Worm (Caenorhabditis elegans) whole organism, L1 larva: ENCODE data around the gene mdl-1.

ENCODE experiments used
- C16A3.4 ChIP-seq: fragments of 150-350 bp; optimal IDR thresholded peaks from 2 replicates; lab custom pipeline; 2014; ENCODE audit warnings: missing biosample characterization, missing genetic modification characterization
- aha-1 ChIP-seq: fragments of 150-350 bp; optimal IDR thresholded peaks from 2 replicates; lab custom pipeline; 2014; ENCODE audit warnings: missing biosample characterization, missing genetic modification characterization
- alr-1 ChIP-seq: fragments of 200-800 bp; sonication (Bioruptor generic); optimal IDR thresholded peaks from 2 replicates; lab custom pipeline; 2018; ENCODE audit warnings: borderline replicate concordance, mild to moderate bottlenecking, missing genetic modification characterization, missing compliant biosample characterization
- ceh-63 ChIP-seq: fragments of 200-800 bp; sonication (Bioruptor generic); optimal IDR thresholded peaks from 2 replicates; lab custom pipeline; 2018; ENCODE audit warnings: mild to moderate bottlenecking, missing genetic modification characterization, missing compliant biosample characterization
- ceh-82 ChIP-seq, 3 experiments: fragments of 150-350 bp in 1 of 3; sonication (generic microtip) in 2 of 3; optimal IDR thresholded peaks; 2 replicates each; lab custom pipeline; 2014 to 2017; ENCODE audit warnings: missing biosample characterization in 3 of 3, missing genetic modification characterization in 3 of 3
- ces-1 ChIP-seq: fragments of 150-350 bp; optimal IDR thresholded peaks from 2 replicates; lab custom pipeline; 2014; ENCODE audit warnings: missing biosample characterization, missing genetic modification reagents, missing genetic modification characterization
- efl-3 ChIP-seq: fragments of 200-800 bp; sonication (Bioruptor generic); optimal IDR thresholded peaks from 2 replicates; lab custom pipeline; 2018; ENCODE audit warnings: mild to moderate bottlenecking, missing genetic modification characterization, missing compliant biosample characterization
- egl-13 ChIP-seq: sonication (generic microtip); optimal IDR thresholded peaks from 2 replicates; lab custom pipeline; 2016; ENCODE audit warnings: missing genotype, missing genetic modification reagents, missing genetic modification characterization, missing compliant biosample characterization
- egl-27 ChIP-seq, 2 experiments: fragments of 150-350 bp in 1 of 2; sonication (generic microtip); optimal IDR thresholded peaks; 3 replicates each; lab custom pipeline; 2017 to 2018; ENCODE audit warnings: missing biosample characterization in 2 of 2, missing genetic modification characterization in 2 of 2, missing genetic modification reagents in 2 of 2
- elt-3 ChIP-seq, 6 experiments: fragments of 150-350 bp in 1 of 6; sonication (generic microtip); optimal IDR thresholded peaks; 2 replicates each; lab custom pipeline; 2017 to 2018; ENCODE audit warnings: missing biosample characterization in 6 of 6, missing genetic modification characterization in 6 of 6, inconsistent platforms in 1 of 6
- ets-5 ChIP-seq: fragments of 200-800 bp; sonication (Bioruptor generic); IDR thresholded peaks from 2 replicates; pipeline ENCODE4 v1.3.6; 2022; ENCODE audit warnings: missing genetic modification characterization, missing compliant biosample characterization
- fkh-10 ChIP-seq: sonication (generic microtip); optimal IDR thresholded peaks from 2 replicates; lab custom pipeline; 2017; ENCODE audit warnings: missing biosample characterization, missing genetic modification reagents, missing genetic modification characterization
- fkh-4 ChIP-seq: sonication (generic microtip); optimal IDR thresholded peaks from 2 replicates; lab custom pipeline; 2016; ENCODE audit warnings: missing compliant biosample characterization, missing genetic modification characterization, borderline replicate concordance
- fos-1 ChIP-seq: fragments of 150-350 bp; optimal IDR thresholded peaks from 2 replicates; lab custom pipeline; 2014; ENCODE audit warnings: missing biosample characterization, missing genetic modification characterization
- hlh-4 ChIP-seq: sonication (generic microtip); optimal IDR thresholded peaks from 2 replicates; lab custom pipeline; 2016; ENCODE audit warnings: mild to moderate bottlenecking, missing genetic modification characterization, missing compliant biosample characterization
- irx-1 ChIP-seq: sonication (generic microtip); optimal IDR thresholded peaks from 2 replicates; lab custom pipeline; 2016; ENCODE audit warnings: missing genetic modification characterization, missing compliant biosample characterization
- lin-13 ChIP-seq: fragments of 150-350 bp; optimal IDR thresholded peaks from 2 replicates; lab custom pipeline; 2014; ENCODE audit warnings: missing biosample characterization, missing genetic modification reagents, missing genetic modification characterization
- lin-14 ChIP-seq: fragments of 200-800 bp; sonication (Bioruptor generic); optimal IDR thresholded peaks from 2 replicates; lab custom pipeline; 2018; ENCODE audit warnings: mild to moderate bottlenecking, missing genetic modification characterization, moderate library complexity, missing compliant biosample characterization
- lin-15B ChIP-seq: fragments of 150-350 bp; sonication (generic microtip); optimal IDR thresholded peaks from 3 replicates; lab custom pipeline; 2014; ENCODE audit warnings: missing biosample characterization, missing genetic modification characterization
- lin-39 ChIP-seq: fragments of 150-350 bp; optimal IDR thresholded peaks from 2 replicates; lab custom pipeline; 2014; ENCODE audit warnings: missing biosample characterization, missing genetic modification reagents, missing genetic modification characterization
- mab-9 ChIP-seq: fragments of 200-800 bp; sonication (Bioruptor generic); IDR thresholded peaks from 2 replicates; pipeline ENCODE4 v1.3.6; 2022; ENCODE audit warnings: missing genetic modification reagents, missing genetic modification characterization, missing compliant biosample characterization
- mdl-1 ChIP-seq, 2 experiments: fragments of 150-350 bp; optimal IDR thresholded peaks; 2 replicates each; lab custom pipeline; 2014 to 2017; ENCODE audit warnings: missing biosample characterization in 2 of 2, missing genetic modification characterization in 2 of 2, inconsistent platforms in 1 of 2
- mef-2 ChIP-seq: fragments of 150-350 bp; optimal IDR thresholded peaks from 2 replicates; lab custom pipeline; 2014; ENCODE audit warnings: missing biosample characterization, missing genetic modification characterization
- nhr-19 ChIP-seq: fragments of 200-800 bp; sonication (Bioruptor generic); conservative IDR thresholded peaks from 2 replicates; pipeline ENCODE4 v1.3.6; 2022; ENCODE audit warnings: missing genetic modification characterization, missing compliant biosample characterization
- nhr-28 ChIP-seq: fragments of 150-350 bp; optimal IDR thresholded peaks from 2 replicates; lab custom pipeline; 2014; ENCODE audit warnings: missing biosample characterization, missing genetic modification characterization
- nhr-84 ChIP-seq: sonication (generic microtip); optimal IDR thresholded peaks from 2 replicates; lab custom pipeline; 2017; ENCODE audit warnings: missing biosample characterization, missing genetic modification characterization
- nhr-85 ChIP-seq: sonication (generic microtip); peaks from one replicate; lab custom pipeline; 2016; ENCODE audit warnings: missing genetic modification characterization, inconsistent platforms, missing compliant biosample characterization
- snpc-4 ChIP-seq: fragments of 150-350 bp; optimal IDR thresholded peaks from 2 replicates; lab custom pipeline; 2014; ENCODE audit warnings: missing biosample characterization, missing genetic modification characterization
- sup-37 ChIP-seq: fragments of 200-800 bp; sonication (Bioruptor generic); optimal IDR thresholded peaks from 2 replicates; lab custom pipeline; 2018; ENCODE audit warnings: mild to moderate bottlenecking, missing genetic modification characterization, missing compliant biosample characterization
- tlp-1 ChIP-seq: fragments of 150-350 bp; optimal IDR thresholded peaks from 2 replicates; lab custom pipeline; 2014; ENCODE audit warnings: missing biosample characterization, missing genetic modification characterization
- unc-62 ChIP-seq: fragments of 150-350 bp; optimal IDR thresholded peaks from 2 replicates; lab custom pipeline; 2014; ENCODE audit warnings: missing biosample characterization, missing genetic modification reagents, missing genetic modification characterization
- xbp-1 ChIP-seq: sonication (generic microtip); optimal IDR thresholded peaks from 2 replicates; lab custom pipeline; 2016; ENCODE audit warnings: missing genetic modification characterization, missing compliant biosample characterization
- ztf-11 ChIP-seq, 2 experiments: sonication (generic microtip); optimal IDR thresholded peaks; 2 replicates each; lab custom pipeline; 2016 to 2017; ENCODE audit warnings: missing genetic modification characterization in 2 of 2, missing biosample characterization in 1 of 2, missing compliant biosample characterization in 1 of 2
- ztf-4 ChIP-seq: fragments of 150-350 bp; optimal IDR thresholded peaks from 2 replicates; lab custom pipeline; 2014; ENCODE audit warnings: missing biosample characterization, missing genetic modification characterization

mdl-1 gene

DNA sequence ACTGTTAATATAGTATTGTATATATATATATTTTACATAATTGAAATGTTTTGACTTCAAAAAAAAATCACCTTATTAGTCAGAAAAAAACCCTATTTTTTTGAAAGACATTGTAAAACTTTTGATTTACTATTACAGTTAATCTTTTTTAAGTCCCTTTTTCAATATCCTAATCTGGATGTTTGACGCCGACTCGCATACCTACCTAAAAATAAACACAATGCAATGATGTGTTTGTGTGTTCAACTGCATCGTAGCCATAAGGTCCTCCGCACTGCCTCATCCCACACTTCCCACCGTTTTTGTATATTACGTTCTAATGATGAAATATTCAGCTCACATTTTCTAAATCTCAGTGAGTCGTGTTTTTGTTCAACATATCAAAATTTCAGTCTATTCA, 48.8 kb upstream of the mdl-1 start, which contains the start of gene F38B6.3 (continued):
- no peak for TF ChIP-seq ces-1 (GFP tag; lab: Kevin White, UChicago)

DNA sequence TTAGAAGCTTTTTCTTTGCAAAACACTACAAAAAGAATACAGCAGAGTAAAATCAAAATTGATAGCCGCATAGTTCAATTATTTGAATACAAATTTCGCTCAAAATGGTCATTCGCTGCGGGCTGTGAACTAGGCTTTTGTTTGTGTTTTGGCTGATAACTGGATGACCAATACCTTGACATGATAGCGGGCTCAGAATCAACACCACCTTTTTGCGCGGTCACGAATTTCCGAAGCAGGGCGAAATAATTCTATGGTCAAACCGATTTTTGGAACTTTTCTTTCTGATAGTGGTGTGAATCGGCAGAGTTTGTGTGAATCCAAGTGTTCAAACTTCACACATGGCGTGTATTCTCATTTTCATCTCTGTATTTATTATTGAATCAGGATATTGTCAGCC, 43.9 kb upstream of the mdl-1 start, which contains the start of the genes F38B6.7 and F38B6.2:
TSS of gene F38B6.7 (minus strand) at position 101 of the 400 bp plus-strand sequence.
TSS of gene F38B6.2 (plus strand) at position 267 of the 400 bp plus-strand sequence.
- TF ChIP-seq ztf-4 (tag; lab: Kevin White, UChicago) (no peak), ceh-63 (GFP tag; lab: Kevin White, UChicago) (no peak), lin-39 (tag; lab: Kevin White, UChicago) (no peak), nhr-28 (tag; lab: Kevin White, UChicago) (no peak), nhr-85 (tag; lab: Kevin White, UChicago) (no peak), fos-1 (tag; lab: Kevin White, UChicago) (no peak), fkh-10 (no peak)

DNA sequence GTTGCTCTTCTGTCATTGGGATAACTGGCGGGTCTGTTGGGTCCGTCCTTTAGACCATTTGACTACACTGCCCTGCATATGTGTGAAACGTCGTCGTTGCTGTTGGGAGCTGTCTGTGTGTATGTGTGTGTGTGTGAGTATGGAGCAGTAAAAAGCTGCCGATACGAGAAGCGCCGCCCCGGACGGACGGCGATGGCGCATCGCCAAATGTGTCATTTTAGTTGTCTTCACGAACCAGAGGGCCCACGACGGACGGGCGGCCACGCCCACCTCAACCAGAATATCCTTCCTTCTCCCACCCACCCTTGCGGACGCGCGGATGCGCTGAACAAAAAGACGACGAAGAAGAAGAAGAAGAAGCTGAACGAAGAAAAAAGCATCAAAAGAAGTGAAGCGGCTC, 39.9 kb upstream of the mdl-1 start, which contains the start of gene acr-2:
TSS of gene acr-2 (plus strand) at position 301 of the 400 bp plus-strand sequence.
- TF ChIP-seq mab-9 (0 out of 2 replicates have a peak, but pooled peaks have one; percentile 15), ceh-82 (tag; optimal IDR thresholded peaks at IDR 0.05; lab: Kevin White, UChicago) (peak in 1 of 3 experiments; percentile 1), irx-1 (tag; lab: Kevin White, UChicago) (no peak), elt-3 (tag; optimal IDR thresholded peaks at IDR 0.05; lab: Kevin White, UChicago) (no peak), nhr-19 (no peak), ceh-63 (GFP tag; lab: Kevin White, UChicago) (peak; percentile 35), sup-37 (GFP tag; lab: Kevin White, UChicago) (no peak), lin-13 (GFP tag; lab: Kevin White, UChicago) (no peak), lin-15B (no peak), hlh-4 (tag; lab: Kevin White, UChicago) (no peak), egl-27 (tag; optimal IDR thresholded peaks at IDR 0.05; lab: Kevin White, UChicago) (no peak), nhr-28 (tag; lab: Kevin White, UChicago) (no peak), tlp-1 (tag; lab: Kevin White, UChicago) (no peak), fkh-4 (no peak), aha-1 (tag; lab: Kevin White, UChicago) (no peak), lin-14 (GFP tag; lab: Kevin White, UChicago) (peak; percentile 39), C16A3.4 (tag; lab: Kevin White, UChicago) (no peak)

DNA sequence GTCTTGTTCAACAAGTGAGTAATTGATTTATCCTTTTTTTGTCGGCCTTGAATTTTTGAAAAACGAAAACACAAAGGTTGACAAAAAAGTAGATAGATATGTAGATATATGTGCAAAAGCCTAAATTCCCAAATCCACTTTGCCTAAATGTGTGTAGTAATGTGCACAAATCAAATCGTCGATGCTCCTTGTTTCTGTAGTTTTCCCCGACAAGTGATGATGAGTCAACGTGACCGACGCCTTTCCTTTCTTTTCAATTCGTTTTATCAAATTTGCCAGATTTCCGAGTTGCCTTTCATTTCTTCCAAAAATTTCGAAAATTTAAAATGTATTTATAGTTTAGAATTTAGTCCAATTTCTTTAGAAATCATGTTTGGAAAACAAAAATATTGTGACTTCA, 37.0 kb upstream of the mdl-1 start:
- TF ChIP-seq lin-14 (GFP tag; lab: Kevin White, UChicago) (peak; percentile 58), mdl-1 (tag; optimal IDR thresholded peaks at IDR 0.05; lab: Kevin White, UChicago) (no peak), xbp-1 (no peak), mef-2 (no peak), ceh-82 (tag; optimal IDR thresholded peaks at IDR 0.05; lab: Kevin White, UChicago) (no peak), nhr-84 (no peak), efl-3 (GFP tag; lab: Kevin White, UChicago) (no peak), egl-13 (no peak), ets-5 (no peak), unc-62 (no peak), fkh-10 (peak; percentile 93), alr-1 (tag; lab: Kevin White, UChicago) (no peak), ztf-11 (tag; optimal IDR thresholded peaks at IDR 0.05; lab: Kevin White, UChicago) (no peak)
- TF ChIP-seq, all 84 proteins: peak for 2

DNA sequence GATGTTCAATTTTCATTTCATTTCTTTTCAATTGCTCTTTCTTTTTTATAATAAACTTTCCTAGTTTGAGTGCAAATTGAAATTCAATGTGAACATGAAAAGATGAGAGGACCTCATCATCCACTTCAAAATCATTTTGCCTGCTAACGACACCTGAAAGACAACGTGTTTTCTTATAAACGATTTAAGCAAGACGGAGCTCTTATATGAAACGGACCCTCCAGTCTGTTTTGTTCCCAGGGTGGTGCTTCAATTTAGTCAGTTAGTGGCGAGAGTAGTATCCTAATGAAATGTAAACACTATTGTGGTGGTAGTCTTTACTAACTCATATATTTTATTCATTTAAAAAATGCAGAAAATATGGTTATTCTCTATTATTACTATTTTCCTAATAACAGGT, 32.9 kb upstream of the mdl-1 start, which contains the start of gene acr-3:
TSS of gene acr-3 (plus strand) at position 301 of the 400 bp plus-strand sequence.
- TF ChIP-seq efl-3 (GFP tag; lab: Kevin White, UChicago) (no peak), snpc-4 (tag; lab: Kevin White, UChicago) (no peak), tlp-1 (tag; lab: Kevin White, UChicago) (no peak)
